Worm (Caenorhabditis elegans) whole organism, mixed stage, embryonic: ENCODE results near the gene mrp-5.
A peak's percentile ranks its signal among the peaks of the same experiment; 100 is the strongest.

Experiments
- elt-1 ChIP-seq: sonication (generic microtip); optimal IDR thresholded peaks from 2 replicates; lab custom pipeline; 2017; ENCODE audit warnings: missing genetic modification characterization, mild to moderate bottlenecking, missing compliant biosample characterization, antibody characterized with exemption, moderate library complexity, borderline replicate concordance; ENCODE audit not compliant: insufficient read depth
- hlh-1 ChIP-seq: fragments of 150-350 bp; optimal IDR thresholded peaks from 2 replicates; lab custom pipeline; 2014; ENCODE audit warnings: missing biosample characterization, missing genetic modification reagents, missing genetic modification characterization
- lin-13 ChIP-seq: fragments of 150-350 bp; optimal IDR thresholded peaks from 2 replicates; lab custom pipeline; 2014; ENCODE audit warnings: missing biosample characterization, missing genetic modification characterization
- mab-5 ChIP-seq: fragments of 150-350 bp; optimal IDR thresholded peaks from 2 replicates; lab custom pipeline; 2014; ENCODE audit warnings: missing biosample characterization, missing genetic modification characterization
- mep-1 ChIP-seq: fragments of 150-350 bp; optimal IDR thresholded peaks from 2 replicates; lab custom pipeline; 2017; ENCODE audit warnings: missing biosample characterization, missing genetic modification reagents, missing genetic modification characterization, inconsistent platforms
- nhr-12 ChIP-seq: fragments of 150-350 bp; optimal IDR thresholded peaks from 2 replicates; lab custom pipeline; 2014; ENCODE audit warnings: missing biosample characterization, missing genetic modification characterization
- nhr-76 ChIP-seq: sonication (generic microtip); optimal IDR thresholded peaks from 2 replicates; lab custom pipeline; 2017; ENCODE audit warnings: missing biosample characterization, missing genetic modification characterization
- pha-4 ChIP-seq: fragments of 150-350 bp; optimal IDR thresholded peaks from 2 replicates; lab custom pipeline; 2018; ENCODE audit warnings: missing biosample characterization, missing genetic modification reagents, missing genetic modification characterization
- snpc-4 ChIP-seq: fragments of 150-350 bp; optimal IDR thresholded peaks from 2 replicates; lab custom pipeline; 2014; ENCODE audit warnings: missing biosample characterization, missing genetic modification characterization
- unc-39 ChIP-seq: fragments of 150-350 bp; optimal IDR thresholded peaks from 2 replicates; lab custom pipeline; 2014; ENCODE audit warnings: missing biosample characterization, missing genetic modification characterization
- unc-62 ChIP-seq: fragments of 150-350 bp; optimal IDR thresholded peaks from 2 replicates; lab custom pipeline; 2014; ENCODE audit warnings: missing biosample characterization, missing genetic modification reagents, missing genetic modification characterization
- ztf-11 ChIP-seq: fragments of 150-350 bp; optimal IDR thresholded peaks from 2 replicates; lab custom pipeline; 2014; ENCODE audit warnings: missing biosample characterization, missing genetic modification characterization

DNA sequence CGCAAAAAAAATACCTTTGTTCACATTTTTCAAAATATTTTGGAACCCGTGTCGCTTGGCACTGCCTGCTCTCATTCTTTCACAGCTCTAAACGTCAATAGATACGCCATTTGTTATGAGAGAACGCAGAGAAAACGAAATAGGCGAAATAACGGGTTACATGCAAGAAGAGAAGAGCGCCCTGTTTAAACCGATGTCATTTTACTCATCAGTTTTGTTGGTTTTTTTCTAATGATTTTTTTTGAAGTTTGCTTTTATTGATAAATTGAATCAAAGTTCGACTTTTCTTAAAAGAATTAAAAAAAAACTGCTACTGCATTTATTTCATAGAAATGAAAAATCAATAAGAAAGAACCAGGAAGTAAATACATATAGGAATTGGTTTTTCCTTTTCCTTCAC is 32.6 kb upstream of the mrp-5 start:
- TF ChIP-seq unc-62, result no peak
- TF ChIP-seq pha-4 (tag; lab: Kevin White, UChicago), result no peak
- no peak for TF ChIP-seq nhr-12 (tag; lab: Kevin White, UChicago)
- no peak for TF ChIP-seq mep-1 (tag; lab: Kevin White, UChicago)
- no peak for TF ChIP-seq ztf-11 (tag; lab: Kevin White, UChicago)
- TF ChIP-seq unc-39, result no peak
- no peak for TF ChIP-seq lin-13 (tag; lab: Kevin White, UChicago)
- TF ChIP-seq mab-5, result no peak
- no peak for TF ChIP-seq elt-1
- no peak for TF ChIP-seq nhr-76 (tag; lab: Kevin White, UChicago)
- TF ChIP-seq hlh-1 (tag; lab: Kevin White, UChicago), result peak; percentile 53
- no peak for TF ChIP-seq snpc-4 (tag; lab: Kevin White, UChicago)
